Fruit fly (Drosophila melanogaster) whole organism, embryonic: Measurements from ENCODE around the gene CG6106.

Experiments
- Asciz ChIP-seq: fragments of 200-800 bp; sonication (Bioruptor generic); optimal IDR thresholded peaks from 2 replicates; lab custom pipeline; 2017; ENCODE audit warnings: missing biosample characterization, mild to moderate bottlenecking, missing genetic modification characterization, missing genetic modification reagents
- CG10321 ChIP-seq: fragments of 200-800 bp; sonication (Bioruptor generic); IDR thresholded peaks from 2 replicates; pipeline ENCODE4 v1.3.6; 2022; ENCODE audit warnings: missing biosample characterization, missing genetic modification characterization
- CG10979 ChIP-seq: fragments of 200-800 bp; sonication (Bioruptor generic); optimal IDR thresholded peaks from 2 replicates; lab custom pipeline; 2018; ENCODE audit warnings: missing biosample characterization, mild to moderate bottlenecking, missing genetic modification characterization, moderate library complexity
- CG12769 ChIP-seq: fragments of 200-800 bp; sonication (Bioruptor generic); optimal IDR thresholded peaks from 2 replicates; lab custom pipeline; 2019; ENCODE audit warnings: missing biosample characterization, mild to moderate bottlenecking, missing genetic modification characterization, moderate library complexity
- CG13287 ChIP-seq: fragments of 200-800 bp; sonication (Bioruptor generic); IDR thresholded peaks from 2 replicates; pipeline ENCODE4 v1.3.6; 2022; ENCODE audit warnings: missing biosample characterization, missing genetic modification characterization; ENCODE audit not compliant: partially characterized antibody
- CG13296 ChIP-seq: fragments of 200-800 bp; sonication (Bioruptor generic); optimal IDR thresholded peaks from 3 replicates; lab custom pipeline; 2018; ENCODE audit warnings: missing biosample characterization, mild to moderate bottlenecking, missing genetic modification characterization
- CG14050 ChIP-seq: fragments of 200-800 bp; sonication (Bioruptor generic); IDR thresholded peaks from 3 replicates; pipeline ENCODE4 v1.3.6; 2022; ENCODE audit warnings: missing biosample characterization, missing genetic modification characterization
- CG15479 ChIP-seq: fragments of 200-800 bp; sonication (Bioruptor generic); optimal IDR thresholded peaks from 3 replicates; lab custom pipeline; 2019; ENCODE audit warnings: missing biosample characterization, mild to moderate bottlenecking, missing genetic modification characterization, moderate library complexity
- CG17385 ChIP-seq: fragments of 200-800 bp; sonication (Bioruptor generic); optimal IDR thresholded peaks from 3 replicates; lab custom pipeline; 2018; ENCODE audit warnings: missing biosample characterization, mild to moderate bottlenecking, missing genetic modification characterization
- CG17612 ChIP-seq: fragments of 200-800 bp; sonication (Bioruptor generic); IDR thresholded peaks from 2 replicates; pipeline ENCODE4 v1.3.6; 2022; ENCODE audit warnings: missing biosample characterization, missing genetic modification characterization
- CG3065 ChIP-seq: fragments of 200-800 bp; sonication (Bioruptor generic); optimal IDR thresholded peaks from 2 replicates; lab custom pipeline; 2016; ENCODE audit warnings: missing biosample characterization, missing genetic modification characterization
- CG34376 ChIP-seq: fragments of 200-800 bp; sonication (Bioruptor generic); optimal IDR thresholded peaks from 2 replicates; lab custom pipeline; 2018; ENCODE audit warnings: missing biosample characterization, mild to moderate bottlenecking, missing genetic modification characterization
- CG4328 ChIP-seq: fragments of 200-800 bp; sonication (Bioruptor generic); optimal IDR thresholded peaks from 3 replicates; lab custom pipeline; 2017; ENCODE audit warnings: missing biosample characterization, missing genetic modification reagents, missing genetic modification characterization
- CG6272 ChIP-seq: fragments of 200-800 bp; sonication (Bioruptor generic); IDR thresholded peaks from 2 replicates; pipeline ENCODE4 v1.3.6; 2022; ENCODE audit warnings: missing biosample characterization, missing genetic modification characterization
- CG6689 ChIP-seq: fragments of 200-800 bp; sonication (Bioruptor generic); IDR thresholded peaks from 2 replicates; pipeline ENCODE4 v1.3.6; 2022; ENCODE audit warnings: missing biosample characterization, missing genetic modification characterization
- CG7372 ChIP-seq: fragments of 200-800 bp; sonication (Bioruptor generic); IDR thresholded peaks from 2 replicates; pipeline ENCODE4 v1.3.6; 2022; ENCODE audit warnings: missing biosample characterization, missing genetic modification characterization
- CG8765 ChIP-seq: fragments of 200-800 bp; sonication (Bioruptor generic); IDR thresholded peaks from 2 replicates; pipeline ENCODE4 v1.3.6; 2022; ENCODE audit warnings: missing biosample characterization, missing genetic modification characterization
- CG8924 ChIP-seq: fragments of 200-800 bp; optimal IDR thresholded peaks from 3 replicates; lab custom pipeline; 2019; ENCODE audit warnings: missing biosample characterization, mild to moderate bottlenecking, missing genetic modification characterization, moderate library complexity
- CG9609 ChIP-seq: fragments of 200-800 bp; sonication (Bioruptor generic); optimal IDR thresholded peaks from 3 replicates; lab custom pipeline; 2016; ENCODE audit warnings: missing biosample characterization, missing genetic modification characterization
- CkIIα-i1 ChIP-seq: fragments of 200-800 bp; sonication (Bioruptor generic); IDR thresholded peaks from 2 replicates; pipeline ENCODE4 v1.3.6; 2022; ENCODE audit warnings: missing biosample characterization, missing genetic modification characterization
- Gug ChIP-seq: fragments of 200-800 bp; sonication (Bioruptor generic); IDR thresholded peaks from 4 replicates; pipeline ENCODE4 v1.3.6; 2022; ENCODE audit warnings: missing biosample characterization, missing genetic modification characterization
- bigmax ChIP-seq: fragments of 200-800 bp; sonication (Bioruptor generic); optimal IDR thresholded peaks from 2 replicates; lab custom pipeline; 2018; ENCODE audit warnings: missing biosample characterization, mild to moderate bottlenecking, missing genetic modification characterization
- ci ChIP-seq: fragments of 200-800 bp; sonication (Bioruptor generic); IDR thresholded peaks from 3 replicates; pipeline ENCODE4 v1.3.6; 2022; ENCODE audit warnings: missing biosample characterization, missing genetic modification characterization
- corto ChIP-seq: fragments of 200-800 bp; sonication (Bioruptor generic); optimal IDR thresholded peaks from 2 replicates; lab custom pipeline; 2016; ENCODE audit warnings: missing biosample characterization, mild to moderate bottlenecking, missing genetic modification characterization, moderate library complexity
- crol ChIP-seq: fragments of 200-800 bp; sonication (Bioruptor generic); IDR thresholded peaks from 2 replicates; pipeline ENCODE4 v1.3.6; 2022; ENCODE audit warnings: missing biosample characterization, missing genetic modification characterization
- cwo ChIP-seq: fragments of 200-800 bp; sonication (Bioruptor generic); optimal IDR thresholded peaks from 3 replicates; lab custom pipeline; 2017; ENCODE audit warnings: missing biosample characterization, missing genetic modification characterization, mild to moderate bottlenecking, moderate library complexity, missing genetic modification reagents
- gt ChIP-seq: fragments of 200-800 bp; sonication (Bioruptor generic); IDR thresholded peaks from 2 replicates; pipeline ENCODE4 v1.3.6; 2022; ENCODE audit warnings: missing biosample characterization, missing genetic modification characterization
- inv ChIP-seq: fragments of 200-800 bp; sonication (Bioruptor generic); IDR thresholded peaks from 2 replicates; pipeline ENCODE4 v1.3.6; 2022; ENCODE audit warnings: missing biosample characterization, missing genetic modification characterization; ENCODE audit not compliant: partially characterized antibody
- ken ChIP-seq: fragments of 200-800 bp; sonication (Bioruptor generic); IDR thresholded peaks from 3 replicates; pipeline ENCODE4 v1.3.6; 2022; ENCODE audit warnings: missing biosample characterization, missing genetic modification characterization
- knrl ChIP-seq: fragments of 200-800 bp; sonication (Bioruptor generic); IDR thresholded peaks from 3 replicates; pipeline ENCODE4 v1.3.6; 2022; ENCODE audit warnings: missing biosample characterization, missing genetic modification characterization; ENCODE audit not compliant: partially characterized antibody
- luna ChIP-seq: fragments of 200-800 bp; sonication (Bioruptor generic); optimal IDR thresholded peaks from 2 replicates; lab custom pipeline; 2016; ENCODE audit warnings: missing biosample characterization, missing genetic modification characterization
- oc ChIP-seq: fragments of 200-800 bp; sonication (Bioruptor generic); optimal IDR thresholded peaks from 2 replicates; lab custom pipeline; 2018; ENCODE audit warnings: missing biosample characterization, mild to moderate bottlenecking, missing genetic modification characterization, moderate library complexity
- org-1 ChIP-seq: fragments of 200-800 bp; sonication (Bioruptor generic); optimal IDR thresholded peaks from 2 replicates; lab custom pipeline; 2017; ENCODE audit warnings: missing biosample characterization, missing genetic modification characterization
- sqz ChIP-seq: fragments of 200-800 bp; sonication (Bioruptor generic); optimal IDR thresholded peaks from 3 replicates; lab custom pipeline; 2018; ENCODE audit warnings: missing biosample characterization, mild to moderate bottlenecking, missing genetic modification characterization
- tll ChIP-seq, 2 experiments: fragments of 200-800 bp in 1 of 2; fragments of >200 bp in 1 of 2; sonication (Bioruptor generic) in 1 of 2; optimal IDR thresholded peaks; 2 replicates each; lab custom pipeline; 2017 to 2019; ENCODE audit warnings: missing biosample characterization in 2 of 2, missing genetic modification characterization in 2 of 2, mild to moderate bottlenecking in 1 of 2, moderate library complexity in 1 of 2
- wor ChIP-seq: fragments of 200-800 bp; sonication (Bioruptor generic); IDR thresholded peaks from 2 replicates; pipeline ENCODE4 v1.3.6; 2022; ENCODE audit warnings: missing biosample characterization, missing genetic modification characterization
- zen ChIP-seq: fragments of 200-800 bp; sonication (Bioruptor generic); optimal IDR thresholded peaks from 3 replicates; lab custom pipeline; 2018; ENCODE audit warnings: missing biosample characterization, mild to moderate bottlenecking, missing genetic modification characterization, moderate library complexity

Gene CG6106

dm6 chrX:18364047-18364747 is 5.5 kb downstream of the CG6106 start (continued):
- TF ChIP-seq Asciz (GFP tag; lab: Kevin White, UChicago) = no peak
- TF ChIP-seq CG12769 = peak; percentile 67
- no peak for TF ChIP-seq CG14050
- no peak for TF ChIP-seq CG8765 (GFP tag; lab: Robert Waterston, UW)
- peak; percentile 59 for TF ChIP-seq crol (GFP tag; lab: Robert Waterston, UW)
- no peak for TF ChIP-seq knrl
- no peak for TF ChIP-seq CG4328 (GFP tag; lab: Kevin White, UChicago)
- no peak for TF ChIP-seq CG10321 (GFP tag; lab: Robert Waterston, UW)
- TF ChIP-seq CkIIα-i1 (GFP tag; lab: Robert Waterston, UW) = no peak
- TF ChIP-seq oc (tag; lab: Kevin White, UChicago) = no peak
- TF ChIP-seq tll (GFP tag; optimal IDR thresholded peaks at IDR 0.05; lab: Kevin White, UChicago) = no peak
- no peak for TF ChIP-seq gt (GFP tag; lab: Robert Waterston, UW)
- TF ChIP-seq inv (GFP tag; lab: Robert Waterston, UW) = no peak
- 0 out of 3 replicates have a peak, but pooled peaks have one; percentile 38 for TF ChIP-seq ci
- TF ChIP-seq org-1 (GFP tag; lab: Kevin White, UChicago) = no peak
- no peak for TF ChIP-seq cwo
- no peak for TF ChIP-seq CG17612
- TF ChIP-seq sqz (GFP tag; lab: Kevin White, UChicago) = peak; percentile 12

dm6 chrX:18364999-18365398 is 6.3 kb downstream of the CG6106 start:
- TF ChIP-seq Gug (GFP tag; lab: Robert Waterston, UW) = no peak
- no peak for TF ChIP-seq CG8924 (tag; lab: Kevin White, UChicago)
- TF ChIP-seq CG13296 (GFP tag; lab: Kevin White, UChicago) = no peak
- TF ChIP-seq luna = no peak
- TF ChIP-seq CG6689 (GFP tag; lab: Robert Waterston, UW) = no peak
- no peak for TF ChIP-seq corto (GFP tag; lab: Kevin White, UChicago)
- no peak for TF ChIP-seq ken (GFP tag; lab: Robert Waterston, UW)
- no peak for TF ChIP-seq CG17385 (GFP tag; lab: Kevin White, UChicago)
- TF ChIP-seq CG7372 = peak; percentile 96
- TF ChIP-seq CG13287 = no peak
- TF ChIP-seq CG3065 = no peak
- TF ChIP-seq CG9609 (GFP tag; lab: Kevin White, UChicago) = no peak
- TF ChIP-seq CG34376 (GFP tag; lab: Kevin White, UChicago) = no peak
- TF ChIP-seq CG6272 (GFP tag; lab: Robert Waterston, UW) = no peak
- TF ChIP-seq zen = peak; percentile 2
- TF ChIP-seq CG15479 = no peak
- no peak for TF ChIP-seq bigmax (GFP tag; lab: Kevin White, UChicago)
- peak; percentile 23 for TF ChIP-seq CG10979 (tag; lab: Kevin White, UChicago)
- TF ChIP-seq cwo = peak; percentile 31
- TF ChIP-seq wor (GFP tag; lab: Robert Waterston, UW) = no peak
